Worm (Caenorhabditis elegans): ENCODE data around the gene R05D3.8.
"Not testable (repeated sequence)": the region's sequence is repeated elsewhere in the genome, so short reads cannot be mapped to it uniquely, and the experiment has no call there.

Gene R05D3.8

DNA sequence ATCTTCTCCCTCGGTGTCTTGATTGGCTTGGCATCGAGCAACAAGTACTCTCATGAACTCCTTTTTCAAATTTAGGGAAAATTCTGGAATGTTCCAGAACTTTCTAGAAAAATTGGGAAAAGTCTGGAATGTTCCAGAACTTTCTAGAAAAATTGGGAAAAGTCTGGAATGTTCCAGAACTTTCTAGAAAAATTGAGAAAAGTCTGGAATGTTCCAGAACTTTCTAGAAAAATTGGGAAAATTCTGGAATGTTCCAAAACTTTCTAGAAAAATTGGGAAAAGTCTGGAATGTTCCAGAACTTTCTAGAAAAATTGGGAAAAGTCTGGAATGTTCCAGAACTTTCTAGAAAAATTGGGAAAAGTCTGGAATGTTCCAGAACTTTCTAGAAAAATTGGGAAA, 13.8 kb downstream of the R05D3.8 start, which contains the start of gene ZC262.7:
Gene ZC262.7 (minus strand): TSS at position 54 of the 400 bp plus-strand sequence.
- not testable (repeated sequence) for TF ChIP-seq scrt-1 (GFP tag; IDR thresholded peaks at IDR 0.05); aly-1 (tag; optimal IDR thresholded peaks at IDR 0.05); ama-1 (optimal IDR thresholded peaks at IDR 0.05)

DNA sequence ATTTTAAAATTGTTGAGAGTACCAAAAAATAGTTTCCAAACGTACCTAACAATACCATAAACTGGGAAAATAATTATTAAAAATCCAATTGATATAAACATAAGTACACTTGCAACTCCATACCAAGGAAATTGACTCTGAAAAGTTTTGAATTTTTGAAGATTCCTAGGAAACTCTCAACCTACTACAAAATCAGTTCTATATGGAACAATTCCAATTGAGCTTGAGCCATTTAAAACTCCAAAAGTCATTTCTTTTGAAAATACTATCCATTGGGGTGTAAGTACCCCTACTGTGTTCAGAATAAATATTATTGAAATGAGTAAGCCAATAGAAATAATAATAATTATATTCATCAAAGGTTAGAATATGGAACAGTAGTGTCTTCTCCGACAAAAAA, 18.8 kb downstream of the R05D3.8 start, which contains the start of gene clc-28:
Gene clc-28 (minus strand): TSS at position 101 of the 400 bp plus-strand sequence.
- TF ChIP-seq tbx-37 (GFP tag; conservative IDR thresholded peaks at IDR 0.05); B0310.2 (tag; optimal IDR thresholded peaks at IDR 0.05); scrt-1 (GFP tag; IDR thresholded peaks at IDR 0.05): not testable (repeated sequence)

DNA sequence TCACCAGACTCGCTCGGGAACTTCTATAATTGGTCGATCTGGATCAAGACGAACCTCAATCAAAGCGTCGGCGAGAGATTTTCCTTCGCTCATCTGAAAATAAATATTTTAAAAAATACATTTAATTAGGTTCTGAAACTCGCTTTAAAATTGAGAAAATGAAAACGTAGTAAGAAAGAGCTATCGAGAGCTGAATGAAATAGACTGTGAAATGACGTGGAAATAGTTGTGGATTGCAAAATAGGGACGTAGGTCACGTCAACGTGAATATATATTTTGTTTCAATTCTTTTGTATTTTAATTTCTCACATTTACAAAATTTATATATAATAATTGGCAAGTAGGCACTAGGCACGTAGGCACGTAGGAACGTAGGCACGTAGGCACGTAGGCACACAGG, 23.7 kb downstream of the R05D3.8 start, which contains the start of gene ZC262.4:
Gene ZC262.4 (minus strand): TSS at position 101 of the 400 bp plus-strand sequence.
- TF ChIP-seq tbx-11 (GFP tag; IDR thresholded peaks at IDR 0.05) (no peak), tbx-37 (GFP tag; conservative IDR thresholded peaks at IDR 0.05) (no peak), tra-4 (tag; optimal IDR thresholded peaks at IDR 0.05) (no peak), hmbx-1 (tag; optimal IDR thresholded peaks at IDR 0.05) (no peak), hmg-4 (GFP tag; optimal IDR thresholded peaks at IDR 0.05) (no peak), ceh-36 (tag; optimal IDR thresholded peaks at IDR 0.05) (no peak), ets-7 (tag; optimal IDR thresholded peaks at IDR 0.05) (no peak), sea-1 (GFP tag; conservative IDR thresholded peaks at IDR 0.05) (no peak)

DNA sequence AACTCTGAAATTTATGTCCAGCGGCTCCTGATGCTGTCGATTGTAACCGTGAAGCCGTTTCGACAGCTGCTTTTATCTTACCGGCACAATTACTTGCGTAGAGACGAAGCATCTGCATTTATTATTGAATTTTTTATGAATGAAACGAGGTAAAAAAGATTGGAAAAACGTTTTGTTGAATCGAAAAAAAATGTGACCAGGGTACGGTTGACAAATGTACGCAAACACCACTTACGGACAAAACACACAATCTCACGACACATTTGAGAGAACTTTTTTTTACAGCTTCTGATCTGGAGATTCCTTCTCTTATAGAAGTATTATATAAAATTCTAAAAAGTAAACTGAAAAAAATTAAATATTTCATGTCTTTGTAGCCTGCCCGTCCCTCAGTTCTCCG, 26.3 kb downstream of the R05D3.8 start, which contains the start of the genes mrps-18A and ZC262.2:
Gene mrps-18A (minus strand): TSS at position 141 of the 400 bp plus-strand sequence.
Gene ZC262.2 (plus strand): TSS at position 284 of the 400 bp plus-strand sequence.
- TF ChIP-seq flt-1 (GFP tag; IDR thresholded peaks at IDR 0.05) (no peak), hmg-4 (GFP tag; optimal IDR thresholded peaks at IDR 0.05) (no peak)

DNA sequence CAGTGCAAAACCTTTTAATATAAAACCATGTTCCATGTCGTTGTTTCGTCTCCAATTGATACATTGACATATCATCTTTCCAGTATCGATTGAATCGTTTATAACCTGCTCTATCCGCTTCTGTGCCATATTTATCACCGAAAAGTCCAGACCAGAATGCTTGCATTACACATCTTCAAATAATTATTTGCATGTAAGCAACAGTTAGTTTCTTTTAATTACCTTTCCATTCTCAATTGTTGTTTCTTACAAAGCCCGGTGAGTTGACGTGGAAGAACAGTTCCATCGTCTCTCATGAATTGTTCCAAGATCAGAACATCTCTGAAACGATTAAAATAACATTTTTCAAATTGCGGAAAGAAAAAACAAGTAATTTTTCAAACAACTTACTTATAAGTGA, 26.9 kb downstream of the R05D3.8 start, which contains the start of gene iglr-2:
Gene iglr-2 (minus strand): TSS at position 101 of the 400 bp plus-strand sequence.
- no peak for TF ChIP-seq F13C5.2 (tag; optimal IDR thresholded peaks at IDR 0.05)
- no peak for TF ChIP-seq hnd-1 (tag; optimal IDR thresholded peaks at IDR 0.05)
- no peak for TF ChIP-seq ama-1 (optimal IDR thresholded peaks at IDR 0.05)
- no peak for TF ChIP-seq pes-1 (GFP tag; IDR thresholded peaks at IDR 0.05)
- no peak for TF ChIP-seq tra-4 (tag; optimal IDR thresholded peaks at IDR 0.05)
- TF ChIP-seq B0310.2 (tag; optimal IDR thresholded peaks at IDR 0.05) = no peak
- no peak for TF ChIP-seq ceh-13 (GFP tag; optimal IDR thresholded peaks at IDR 0.05)
- no peak for TF ChIP-seq tbx-37 (GFP tag; conservative IDR thresholded peaks at IDR 0.05)

DNA sequence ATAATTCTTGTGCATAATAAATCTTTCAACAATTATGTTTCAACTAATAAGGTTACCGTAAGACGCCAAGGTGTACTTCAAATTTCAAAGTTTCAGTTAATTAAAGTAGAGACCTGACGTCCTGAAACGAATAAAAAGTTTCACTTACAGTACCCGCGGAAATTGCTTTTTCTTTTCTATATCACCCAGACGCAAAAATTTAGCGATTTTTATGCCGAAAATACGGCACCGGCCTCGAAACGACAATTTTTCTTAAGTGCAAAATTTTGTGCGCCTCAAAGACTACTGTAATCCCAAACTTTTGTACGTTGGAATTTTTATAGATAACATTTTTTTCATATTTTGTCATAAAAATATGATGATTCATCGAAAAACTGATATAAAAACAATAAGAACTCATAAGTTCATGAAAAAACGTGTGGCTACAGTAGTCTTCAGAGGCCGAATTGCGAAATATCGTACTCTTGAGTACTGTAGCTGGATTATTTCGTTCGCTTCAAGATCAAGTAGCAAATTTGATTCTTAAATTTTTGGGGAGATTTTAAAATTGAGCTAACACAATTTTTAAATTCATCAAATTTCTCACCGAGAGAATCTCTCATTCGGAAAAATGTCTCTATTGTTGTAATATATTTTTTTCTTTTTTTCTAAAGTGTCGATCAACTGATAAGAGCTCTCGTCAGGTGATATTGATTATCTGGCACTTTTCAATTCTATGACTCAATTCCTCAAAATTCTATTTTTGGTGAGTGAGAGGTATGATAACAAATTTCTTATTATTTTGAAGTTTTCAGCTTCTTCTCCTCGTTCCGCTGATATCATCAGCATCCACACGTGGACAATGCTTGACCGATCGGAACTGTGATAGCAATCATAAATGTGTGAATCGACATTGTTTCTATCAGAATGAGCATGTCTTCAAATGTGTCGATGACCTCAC, 32.3 kb downstream of the R05D3.8 start, which contains the start of gene ZC262.13:
Gene ZC262.13 (plus strand): TSS at position 641 of the 940 bp plus-strand sequence.
- TF ChIP-seq sea-1 (GFP tag; conservative IDR thresholded peaks at IDR 0.05) (no peak), aly-1 (tag; optimal IDR thresholded peaks at IDR 0.05) (no peak), tra-4 (tag; optimal IDR thresholded peaks at IDR 0.05) (no peak), ceh-13 (GFP tag; optimal IDR thresholded peaks at IDR 0.05) (no peak), flt-1 (GFP tag; IDR thresholded peaks at IDR 0.05) (no peak), pes-1 (GFP tag; IDR thresholded peaks at IDR 0.05) (no peak), hmg-4 (GFP tag; optimal IDR thresholded peaks at IDR 0.05) (no peak), B0310.2 (tag; optimal IDR thresholded peaks at IDR 0.05) (no peak), scrt-1 (GFP tag; IDR thresholded peaks at IDR 0.05) (no peak), hnd-1 (tag; optimal IDR thresholded peaks at IDR 0.05) (no peak), ets-7 (tag; optimal IDR thresholded peaks at IDR 0.05) (no peak), ceh-36 (tag; optimal IDR thresholded peaks at IDR 0.05) (no peak), F13C5.2 (tag; optimal IDR thresholded peaks at IDR 0.05) (no peak), ama-1 (optimal IDR thresholded peaks at IDR 0.05) (no peak), hmbx-1 (tag; optimal IDR thresholded peaks at IDR 0.05) (no peak), tbx-11 (GFP tag; IDR thresholded peaks at IDR 0.05) (no peak)

DNA sequence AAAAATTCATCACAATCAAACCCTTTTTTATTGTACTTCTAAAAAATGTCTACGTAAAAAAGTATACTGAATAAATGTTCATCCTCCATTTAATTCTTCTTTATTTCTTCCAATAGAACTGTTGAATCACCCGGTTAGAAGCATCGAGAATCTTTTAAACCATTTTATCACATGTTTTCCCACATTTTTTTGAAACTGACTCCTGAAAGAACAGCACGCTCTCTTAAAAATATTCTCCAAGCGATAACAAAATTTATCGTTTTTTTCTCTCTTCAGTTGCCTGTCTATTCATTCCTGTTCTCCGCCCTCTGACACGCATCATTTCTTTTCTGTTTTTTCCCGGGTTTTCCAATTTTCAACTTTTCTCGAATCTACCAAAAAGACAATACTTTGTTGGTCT, 33.7 kb downstream of the R05D3.8 start, which contains the start of gene F10E9.12:
Gene F10E9.12 (plus strand): TSS at position 131 of the 400 bp plus-strand sequence.
- TF ChIP-seq B0310.2 (tag; optimal IDR thresholded peaks at IDR 0.05) (no peak), hmbx-1 (tag; optimal IDR thresholded peaks at IDR 0.05) (no peak), tbx-37 (GFP tag; conservative IDR thresholded peaks at IDR 0.05) (no peak), hnd-1 (tag; optimal IDR thresholded peaks at IDR 0.05) (no peak), ama-1 (optimal IDR thresholded peaks at IDR 0.05) (no peak), flt-1 (GFP tag; IDR thresholded peaks at IDR 0.05) (no peak), scrt-1 (GFP tag; IDR thresholded peaks at IDR 0.05) (no peak), F13C5.2 (tag; optimal IDR thresholded peaks at IDR 0.05) (no peak), pes-1 (GFP tag; IDR thresholded peaks at IDR 0.05) (no peak)

DNA sequence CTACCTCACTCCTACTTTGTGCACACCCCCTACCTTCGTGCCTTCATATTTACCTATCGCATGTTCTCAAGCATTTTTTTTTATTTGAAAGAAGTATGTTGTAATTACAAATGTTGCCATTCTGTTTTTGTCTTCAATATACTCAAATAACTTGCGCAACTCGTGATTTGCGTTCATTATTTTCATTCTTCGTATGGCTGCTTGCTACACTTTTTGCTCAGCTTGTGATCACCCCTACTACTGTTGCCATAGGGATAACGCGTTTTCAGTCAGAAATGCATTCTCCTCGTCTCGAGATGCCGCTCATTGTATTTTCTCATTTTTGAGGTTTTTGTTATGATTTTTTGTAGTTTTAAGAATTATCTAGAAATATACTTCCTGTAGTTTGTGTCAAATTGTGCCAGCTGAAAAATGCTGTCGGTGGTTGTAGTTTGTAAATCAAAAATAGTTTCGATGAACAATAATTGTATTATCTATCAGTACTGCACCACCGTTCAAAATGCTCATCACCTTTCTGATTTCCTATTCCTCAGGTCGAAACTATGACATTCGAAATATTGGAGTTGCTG, 35.4 kb downstream of the R05D3.8 start, which contains the start of gene F10E9.1:
Gene F10E9.1 (plus strand): TSS at position 519 of the 569 bp plus-strand sequence.
- no peak for TF ChIP-seq tbx-11 (GFP tag; IDR thresholded peaks at IDR 0.05)
- TF ChIP-seq pes-1 (GFP tag; IDR thresholded peaks at IDR 0.05) = no peak
- no peak for TF ChIP-seq flt-1 (GFP tag; IDR thresholded peaks at IDR 0.05)
- no peak for TF ChIP-seq aly-1 (tag; optimal IDR thresholded peaks at IDR 0.05)
- no peak for TF ChIP-seq ceh-36 (tag; optimal IDR thresholded peaks at IDR 0.05)
- no peak for TF ChIP-seq scrt-1 (GFP tag; IDR thresholded peaks at IDR 0.05)
- TF ChIP-seq hnd-1 (tag; optimal IDR thresholded peaks at IDR 0.05) = no peak
- no peak for TF ChIP-seq hmbx-1 (tag; optimal IDR thresholded peaks at IDR 0.05)
- TF ChIP-seq tra-4 (tag; optimal IDR thresholded peaks at IDR 0.05) = no peak
- TF ChIP-seq B0310.2 (tag; optimal IDR thresholded peaks at IDR 0.05) = no peak
- TF ChIP-seq hmg-4 (GFP tag; optimal IDR thresholded peaks at IDR 0.05) = no peak
- no peak for TF ChIP-seq ama-1 (optimal IDR thresholded peaks at IDR 0.05)
- TF ChIP-seq F13C5.2 (tag; optimal IDR thresholded peaks at IDR 0.05) = no peak
- TF ChIP-seq ets-7 (tag; optimal IDR thresholded peaks at IDR 0.05) = no peak
- no peak for TF ChIP-seq ceh-13 (GFP tag; optimal IDR thresholded peaks at IDR 0.05)
- no peak for TF ChIP-seq tbx-37 (GFP tag; conservative IDR thresholded peaks at IDR 0.05)
- TF ChIP-seq sea-1 (GFP tag; conservative IDR thresholded peaks at IDR 0.05) = no peak

Measured in whole organism, early embryonic.